Comparison of ENCODE assay signal across 1 fruit fly cellular context in genomic region chr2L:1164294-1164693, dm6.
TF ChIP-seq lines count a peak whose summit lies in the region.

Gene IntS14 (plus strand): TSS chr2L:1164443.

TF ChIP-seq in whole organism, embryonic, 481 proteins besides CTCF, POLR2A, EP300 and RAD21 (continued from another document):
- TF ChIP-seq danr (GFP tag; IDR thresholded peaks at IDR 0.05; lab: Robert Waterston, UW): no peak
- no peak for TF ChIP-seq p53 (GFP tag; optimal IDR thresholded peaks at IDR 0.05; lab: Kevin White, UChicago)
- TF ChIP-seq CG2199 (GFP tag; IDR thresholded peaks at IDR 0.05; lab: Robert Waterston, UW): no peak
